Worm (Caenorhabditis elegans): ENCODE data around the gene idpp-12.

DNA sequence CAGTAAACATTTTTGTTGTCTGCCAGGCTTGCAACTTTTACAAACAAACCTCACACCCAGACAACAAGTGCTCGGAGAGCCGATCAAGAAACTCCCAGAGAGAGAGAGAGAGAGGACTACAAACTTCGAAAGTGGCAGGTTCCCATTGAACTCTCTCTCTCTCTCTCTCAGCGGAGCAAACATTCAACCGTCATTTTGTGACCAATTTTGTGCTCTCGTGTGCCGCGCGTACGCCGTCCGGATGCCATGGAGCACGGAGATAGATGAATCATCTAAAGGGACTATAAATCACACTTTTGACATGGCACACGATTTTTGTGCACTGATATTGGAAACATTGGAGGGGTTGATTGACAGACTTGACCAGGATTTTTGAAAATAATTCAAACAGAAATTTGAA lies 5.1 kb downstream of the idpp-12 start:
- TF ChIP-seq ztf-11 (tag; optimal IDR thresholded peaks at IDR 0.05) (no peak), F10B5.3 (tag; optimal IDR thresholded peaks at IDR 0.05) (no peak), ceh-82 (tag; optimal IDR thresholded peaks at IDR 0.05) (no peak), ceh-62 (tag; optimal IDR thresholded peaks at IDR 0.05) (no peak), F49E8.2 (tag; optimal IDR thresholded peaks at IDR 0.05; ENCODE audit: borderline replicate concordance) (no peak), nhr-11 (tag; optimal IDR thresholded peaks at IDR 0.05) (no peak), zip-11 (GFP tag; IDR thresholded peaks at IDR 0.05) (no peak), fos-1 (tag; optimal IDR thresholded peaks at IDR 0.05) (no peak), unc-130 (GFP tag; optimal IDR thresholded peaks at IDR 0.05) (no peak), ceh-32 (tag; optimal IDR thresholded peaks at IDR 0.05; ENCODE audit: poor library complexity) (no peak)
